Fruit fly (Drosophila melanogaster) whole organism, embryonic: ENCODE results near the gene Mst98Cb.
A peak's percentile ranks its signal among the peaks of the same experiment; 100 is the strongest.

ENCODE experiments used
- Asciz ChIP-seq: fragments of 200-800 bp; sonication (Bioruptor generic); optimal IDR thresholded peaks from 2 replicates; lab custom pipeline; 2017; ENCODE audit warnings: missing biosample characterization, mild to moderate bottlenecking, missing genetic modification characterization, missing genetic modification reagents
- Bteb2 ChIP-seq: fragments of 200-800 bp; sonication (Bioruptor generic); optimal IDR thresholded peaks from 2 replicates; lab custom pipeline; 2016; ENCODE audit warnings: missing biosample characterization, missing genetic modification characterization
- CG1024 ChIP-seq: fragments of 200-800 bp; sonication (Bioruptor generic); IDR thresholded peaks from 2 replicates; pipeline ENCODE4 v1.3.6; 2022; ENCODE audit warnings: missing biosample characterization, missing genetic modification characterization
- CG10274 ChIP-seq: fragments of 200-800 bp; sonication (Bioruptor generic); optimal IDR thresholded peaks from 3 replicates; lab custom pipeline; 2017; ENCODE audit warnings: missing biosample characterization, mild to moderate bottlenecking, missing genetic modification characterization
- CG11560 ChIP-seq: fragments of 200-800 bp; sonication (Bioruptor generic); IDR thresholded peaks from 3 replicates; pipeline ENCODE4 v1.3.6; 2022; ENCODE audit warnings: missing biosample characterization, missing genetic modification characterization
- CG12659 ChIP-seq: fragments of 200-800 bp; sonication (Bioruptor generic); optimal IDR thresholded peaks from 3 replicates; lab custom pipeline; 2017; ENCODE audit warnings: mild to moderate bottlenecking, missing biosample characterization, missing genetic modification reagents, missing genetic modification characterization
- CG13624 ChIP-seq: fragments of 200-800 bp; sonication (Bioruptor generic); optimal IDR thresholded peaks from 2 replicates; lab custom pipeline; 2016; ENCODE audit warnings: missing biosample characterization, missing genetic modification characterization
- CG17912 ChIP-seq: fragments of 200-800 bp; sonication (Bioruptor generic); optimal IDR thresholded peaks from 2 replicates; lab custom pipeline; 2018; ENCODE audit warnings: missing biosample characterization, mild to moderate bottlenecking, missing genetic modification characterization
- CG18011 ChIP-seq: fragments of 200-800 bp; sonication (Bioruptor generic); optimal IDR thresholded peaks from 2 replicates; lab custom pipeline; 2017; ENCODE audit warnings: missing biosample characterization, missing genetic modification characterization, mild to moderate bottlenecking, moderate library complexity, missing genotype
- CG2199 ChIP-seq: fragments of 200-800 bp; sonication (Bioruptor generic); IDR thresholded peaks from 3 replicates; pipeline ENCODE4 v1.3.6; 2022; ENCODE audit warnings: missing biosample characterization, missing genetic modification characterization
- CG2889 ChIP-seq: fragments of 200-800 bp; sonication (Bioruptor generic); IDR thresholded peaks from 3 replicates; pipeline ENCODE4 v1.3.6; 2022; ENCODE audit warnings: missing biosample characterization, missing genetic modification characterization
- CG3065 ChIP-seq: fragments of 200-800 bp; sonication (Bioruptor generic); optimal IDR thresholded peaks from 2 replicates; lab custom pipeline; 2016; ENCODE audit warnings: missing biosample characterization, missing genetic modification characterization
- CG4617 ChIP-seq: fragments of 200-800 bp; sonication (Bioruptor generic); optimal IDR thresholded peaks from 3 replicates; lab custom pipeline; 2016; ENCODE audit warnings: missing biosample characterization, missing genetic modification characterization, borderline replicate concordance
- CG6683 ChIP-seq: fragments of 200-800 bp; sonication (Bioruptor generic); optimal IDR thresholded peaks from 2 replicates; lab custom pipeline; 2017; ENCODE audit warnings: missing biosample characterization, mild to moderate bottlenecking, missing genetic modification characterization, missing genetic modification reagents
- CG8765 ChIP-seq: fragments of 200-800 bp; sonication (Bioruptor generic); IDR thresholded peaks from 2 replicates; pipeline ENCODE4 v1.3.6; 2022; ENCODE audit warnings: missing biosample characterization, missing genetic modification characterization
- CG9932 ChIP-seq: fragments of 200-800 bp; sonication (Bioruptor generic); IDR thresholded peaks from 2 replicates; pipeline ENCODE4 v1.3.6; 2022; ENCODE audit warnings: missing biosample characterization, missing genetic modification characterization
- Dll ChIP-seq: fragments of 200-800 bp; sonication (Bioruptor generic); IDR thresholded peaks from 4 replicates; pipeline ENCODE4 v1.3.6; 2022; ENCODE audit warnings: missing biosample characterization, missing genetic modification characterization; ENCODE audit not compliant: partially characterized antibody
- Fer3 ChIP-seq: fragments of 200-800 bp; sonication (Bioruptor generic); optimal IDR thresholded peaks from 2 replicates; lab custom pipeline; 2018; ENCODE audit warnings: missing biosample characterization, mild to moderate bottlenecking, missing genetic modification characterization, moderate library complexity
- Hsf ChIP-seq: fragments of 200-800 bp; sonication (Bioruptor generic); optimal IDR thresholded peaks from 3 replicates; lab custom pipeline; 2016; ENCODE audit warnings: missing biosample characterization, missing genetic modification characterization
- Lhr ChIP-seq: fragments of 200-800 bp; sonication (Bioruptor generic); optimal IDR thresholded peaks from 3 replicates; lab custom pipeline; 2017; ENCODE audit warnings: mild to moderate bottlenecking, missing biosample characterization, missing genetic modification reagents, missing genetic modification characterization
- MTF-1 ChIP-seq: fragments of 200-800 bp; sonication (Bioruptor generic); optimal IDR thresholded peaks from 2 replicates; lab custom pipeline; 2018; ENCODE audit warnings: missing biosample characterization, mild to moderate bottlenecking, missing genetic modification characterization, borderline replicate concordance
- Mad ChIP-seq: fragments of 200-800 bp; sonication (Bioruptor generic); optimal IDR thresholded peaks from 2 replicates; lab custom pipeline; 2016; ENCODE audit warnings: missing biosample characterization, missing genetic modification characterization
- NC2β ChIP-seq: fragments of 200-800 bp; sonication (Bioruptor generic); optimal IDR thresholded peaks from 2 replicates; lab custom pipeline; 2016; ENCODE audit warnings: missing biosample characterization, missing genetic modification characterization
- Nf-YB ChIP-seq: fragments of 200-800 bp; sonication (Bioruptor generic); optimal IDR thresholded peaks from 3 replicates; lab custom pipeline; 2019; ENCODE audit warnings: missing biosample characterization, mild to moderate bottlenecking, missing genetic modification characterization, moderate library complexity
- Nf-YC ChIP-seq: fragments of 200-800 bp; optimal IDR thresholded peaks from 3 replicates; lab custom pipeline; 2019; ENCODE audit warnings: missing biosample characterization, mild to moderate bottlenecking, missing genetic modification characterization, moderate library complexity
- Optix ChIP-seq: fragments of 200-800 bp; sonication (Bioruptor generic); IDR thresholded peaks from 3 replicates; pipeline ENCODE4 v1.3.6; 2022; ENCODE audit warnings: missing biosample characterization, missing genetic modification characterization
- Pdp1 ChIP-seq, 2 experiments: fragments of 200-800 bp; sonication (Bioruptor generic); optimal IDR thresholded peaks; 3 replicates each; lab custom pipeline; 2016; ENCODE audit warnings: missing biosample characterization in 2 of 2, missing genetic modification characterization in 2 of 2, mild to moderate bottlenecking in 1 of 2, moderate library complexity in 1 of 2
- YL-1 ChIP-seq: fragments of 200-800 bp; sonication (Bioruptor generic); optimal IDR thresholded peaks from 3 replicates; lab custom pipeline; 2017; ENCODE audit warnings: missing biosample characterization, mild to moderate bottlenecking, missing genetic modification characterization
- ab ChIP-seq: fragments of 200-800 bp; sonication (Bioruptor generic); optimal IDR thresholded peaks from 2 replicates; lab custom pipeline; 2016; ENCODE audit warnings: missing biosample characterization, missing genetic modification characterization
- al ChIP-seq: fragments of 200-800 bp; sonication (Bioruptor generic); IDR thresholded peaks from 2 replicates; pipeline ENCODE4 v1.3.6; 2022; ENCODE audit warnings: missing biosample characterization, missing genetic modification characterization
- bigmax ChIP-seq: fragments of 200-800 bp; sonication (Bioruptor generic); optimal IDR thresholded peaks from 2 replicates; lab custom pipeline; 2018; ENCODE audit warnings: missing biosample characterization, mild to moderate bottlenecking, missing genetic modification characterization
- bowl ChIP-seq: fragments of 200-800 bp; sonication (Bioruptor generic); IDR thresholded peaks from 2 replicates; pipeline ENCODE4 v1.3.6; 2022; ENCODE audit warnings: missing biosample characterization, missing genetic modification characterization
- cato ChIP-seq: fragments of 200-800 bp; sonication (Bioruptor generic); optimal IDR thresholded peaks from 2 replicates; lab custom pipeline; 2016; ENCODE audit warnings: missing biosample characterization, missing genetic modification characterization, borderline replicate concordance
- crc ChIP-seq: fragments of 200-800 bp; sonication (Bioruptor generic); optimal IDR thresholded peaks from 2 replicates; lab custom pipeline; 2016; ENCODE audit warnings: missing biosample characterization, missing genetic modification characterization
- crol ChIP-seq: fragments of 200-800 bp; sonication (Bioruptor generic); IDR thresholded peaks from 2 replicates; pipeline ENCODE4 v1.3.6; 2022; ENCODE audit warnings: missing biosample characterization, missing genetic modification characterization
- danr ChIP-seq: fragments of 200-800 bp; sonication (Bioruptor generic); IDR thresholded peaks from 2 replicates; pipeline ENCODE4 v1.3.6; 2022; ENCODE audit warnings: missing biosample characterization, missing genetic modification characterization
- disco-r ChIP-seq: fragments of 200-800 bp; sonication (Bioruptor generic); optimal IDR thresholded peaks from 2 replicates; lab custom pipeline; 2016; ENCODE audit warnings: missing biosample characterization, missing genetic modification characterization
- dysf ChIP-seq: fragments of 200-800 bp; sonication (Bioruptor generic); IDR thresholded peaks from 3 replicates; pipeline ENCODE4 v1.3.6; 2022; ENCODE audit warnings: missing biosample characterization, missing genetic modification characterization
- fd64A ChIP-seq: fragments of 200-800 bp; sonication (Bioruptor generic); optimal IDR thresholded peaks from 3 replicates; lab custom pipeline; 2018; ENCODE audit warnings: missing biosample characterization, mild to moderate bottlenecking, missing genetic modification characterization
- grn ChIP-seq: fragments of 200-800 bp; sonication (Bioruptor generic); optimal IDR thresholded peaks from 3 replicates; lab custom pipeline; 2017; ENCODE audit warnings: missing biosample characterization, missing genetic modification characterization
- hkb ChIP-seq, 2 experiments: fragments of 200-800 bp in 1 of 2; fragments of >200 bp in 1 of 2; sonication (Bioruptor generic) in 1 of 2; IDR thresholded peaks in 1 of 2; optimal IDR thresholded peaks in 1 of 2; 2 replicates each; pipeline versions ENCODE4 v1.3.6 to Lab custom; 2017 to 2022; ENCODE audit warnings: missing biosample characterization in 1 of 2, missing genetic modification characterization in 1 of 2
- hth ChIP-seq: fragments of >200 bp; optimal IDR thresholded peaks from 2 replicates; lab custom pipeline; 2017; ENCODE audit warnings: inconsistent platforms
- kay ChIP-seq: fragments of 200-800 bp; sonication (Bioruptor generic); optimal IDR thresholded peaks from 2 replicates; lab custom pipeline; 2016; ENCODE audit warnings: missing biosample characterization, missing genetic modification characterization
- klu ChIP-seq: fragments of 200-800 bp; sonication (Bioruptor generic); IDR thresholded peaks from 2 replicates; pipeline ENCODE4 v1.3.6; 2022; ENCODE audit warnings: missing biosample characterization, missing genetic modification characterization
- mirr ChIP-seq: fragments of 200-800 bp; sonication (Bioruptor generic); optimal IDR thresholded peaks from 3 replicates; lab custom pipeline; 2018; ENCODE audit warnings: missing biosample characterization, mild to moderate bottlenecking, missing genetic modification characterization
- sisA ChIP-seq: fragments of 200-800 bp; sonication (Bioruptor generic); IDR thresholded peaks from 2 replicates; pipeline ENCODE4 v1.3.6; 2022; ENCODE audit warnings: missing biosample characterization, missing genetic modification characterization
- stwl ChIP-seq: fragments of 200-800 bp; sonication (Bioruptor generic); optimal IDR thresholded peaks from 3 replicates; lab custom pipeline; 2018; ENCODE audit warnings: missing biosample characterization, mild to moderate bottlenecking, missing genetic modification characterization, moderate library complexity
- tna ChIP-seq: fragments of 200-800 bp; sonication (Bioruptor generic); IDR thresholded peaks from 2 replicates; pipeline ENCODE4 v1.3.6; 2022; ENCODE audit warnings: missing biosample characterization, missing genetic modification characterization; ENCODE audit not compliant: partially characterized antibody
- zfh1 ChIP-seq: fragments of 200-800 bp; sonication (Bioruptor generic); IDR thresholded peaks from 3 replicates; pipeline ENCODE4 v1.3.6; 2022; ENCODE audit warnings: missing biosample characterization, missing genetic modification characterization

The Mst98Cb gene

DNA sequence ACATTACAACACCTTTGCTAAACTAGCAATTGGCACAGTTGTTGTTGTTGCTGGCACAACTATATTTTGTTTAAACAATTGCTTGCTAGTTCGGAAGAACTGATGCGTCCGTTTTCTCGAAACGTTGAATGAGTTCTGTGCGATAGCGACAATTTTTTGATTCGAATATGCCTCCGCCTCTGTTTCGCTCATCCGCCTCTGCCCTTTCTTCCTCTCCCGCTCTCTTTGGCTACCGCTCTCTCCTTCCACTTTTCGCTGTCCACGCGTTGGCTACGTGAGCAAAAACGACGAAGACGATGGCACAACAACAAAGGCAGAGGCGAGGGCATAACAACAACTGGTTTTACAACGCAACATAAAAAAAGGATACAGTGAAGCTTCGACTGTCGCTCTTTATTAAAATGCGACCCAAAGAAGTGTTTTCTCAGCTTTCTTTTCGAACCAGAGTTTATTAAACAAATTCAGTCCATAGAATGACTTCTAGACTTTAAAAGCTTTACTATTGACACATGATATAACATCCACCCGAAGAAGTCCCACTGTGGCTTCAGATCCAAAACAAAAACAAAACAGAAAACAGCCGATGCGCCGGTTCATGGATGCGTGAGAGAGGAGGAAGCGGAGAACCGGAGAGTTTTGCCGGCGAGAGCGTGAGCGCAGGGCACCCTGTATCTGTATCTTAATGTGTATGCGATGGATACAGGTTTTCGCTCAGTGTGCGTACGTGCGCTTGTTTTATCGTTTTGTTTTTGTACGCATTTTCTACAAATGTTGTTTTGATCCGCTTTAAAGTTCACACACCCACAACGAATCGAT is 33.8 kb downstream of the Mst98Cb start (continued):
- TF ChIP-seq fd64A (GFP tag; lab: Kevin White, UChicago) (peak; percentile 95), CG11560 (tag; lab: Robert Waterston, UW) (no peak), dysf (GFP tag; lab: Robert Waterston, UW) (no peak), Dll (GFP tag; lab: Robert Waterston, UW) (no peak), CG18011 (peak; percentile 94), CG2199 (no peak), crc (peak; percentile 100), Nf-YB (GFP tag; lab: Kevin White, UChicago) (peak; percentile 91), NC2β (peak; percentile 99), hkb (optimal IDR thresholded peaks at IDR 0.05; lab: Kevin White, UChicago) (no peak), hkb (GFP tag; IDR thresholded peaks at IDR 0.05; lab: Robert Waterston, UW) (no peak), crol (no peak), Bteb2 (GFP tag; lab: Kevin White, UChicago) (peak; percentile 99), Lhr (GFP tag; lab: Kevin White, UChicago) (peak; percentile 96), Nf-YC (tag; lab: Kevin White, UChicago) (peak; percentile 92), danr (no peak), tna (GFP tag; lab: Robert Waterston, UW) (no peak), Pdp1 (GFP tag; optimal IDR thresholded peaks at IDR 0.05; lab: Kevin White, UChicago) (peak; percentile 100), CG1024 (no peak), ab (GFP tag; lab: Kevin White, UChicago) (peak; percentile 98), CG12659 (GFP tag; lab: Kevin White, UChicago) (peak; percentile 100), CG6683 (GFP tag; lab: Kevin White, UChicago) (peak; percentile 98), Optix (GFP tag; lab: Robert Waterston, UW) (no peak), al (GFP tag; lab: Robert Waterston, UW) (no peak), Hsf (GFP tag; lab: Kevin White, UChicago) (peak; percentile 100), klu (GFP tag; lab: Robert Waterston, UW) (no peak), cato (GFP tag; lab: Kevin White, UChicago) (peak; percentile 99), CG8765 (GFP tag; lab: Robert Waterston, UW) (no peak), bowl (GFP tag; lab: Robert Waterston, UW) (no peak), sisA (no peak), CG9932 (GFP tag; lab: Robert Waterston, UW) (no peak), disco-r (GFP tag; lab: Kevin White, UChicago) (peak; percentile 99), MTF-1 (GFP tag; lab: Kevin White, UChicago) (peak; percentile 98), CG4617 (GFP tag; lab: Kevin White, UChicago) (peak; percentile 100), zfh1 (GFP tag; lab: Robert Waterston, UW) (no peak), Fer3 (tag; lab: Kevin White, UChicago) (peak; percentile 100), mirr (GFP tag; lab: Kevin White, UChicago) (peak; percentile 96), YL-1 (GFP tag; lab: Kevin White, UChicago) (peak; percentile 99), stwl (tag; lab: Kevin White, UChicago) (peak; percentile 71), CG2889 (GFP tag; lab: Robert Waterston, UW) (no peak), CG17912 (GFP tag; lab: Kevin White, UChicago) (peak; percentile 96), Asciz (GFP tag; lab: Kevin White, UChicago) (peak; percentile 99), grn (peak; percentile 91), kay (GFP tag; lab: Kevin White, UChicago) (peak; percentile 98), bigmax (GFP tag; lab: Kevin White, UChicago) (peak; percentile 85), CG3065 (GFP tag; lab: Kevin White, UChicago) (peak; percentile 99), CG10274 (GFP tag; lab: Kevin White, UChicago) (peak; percentile 96), CG13624 (GFP tag; lab: Kevin White, UChicago) (peak; percentile 100), Mad (GFP tag; lab: Kevin White, UChicago) (peak; percentile 100), hth (lab: Kevin White, UChicago) (no peak)
